Worm (Caenorhabditis elegans) whole organism, late embryonic: ENCODE results near the gene decr-1.3.

Source experiments
- ceh-19 ChIP-seq: fragments of 200-800 bp; sonication (Bioruptor generic); optimal IDR thresholded peaks from 2 replicates; lab custom pipeline; 2018; ENCODE audit warnings: mild to moderate bottlenecking, missing genetic modification characterization, missing compliant biosample characterization
- ceh-24 ChIP-seq: sonication (generic microtip); optimal IDR thresholded peaks from 2 replicates; lab custom pipeline; 2016; ENCODE audit warnings: mild to moderate bottlenecking, missing genetic modification characterization, missing compliant biosample characterization
- ceh-45 ChIP-seq: fragments of 200-800 bp; sonication (Bioruptor generic); IDR thresholded peaks from 2 replicates; pipeline ENCODE4 v1.3.6; 2022; ENCODE audit warnings: missing genetic modification reagents, missing genetic modification characterization, missing compliant biosample characterization
- dmd-4 ChIP-seq: sonication (generic microtip); optimal IDR thresholded peaks from 2 replicates; lab custom pipeline; 2016; ENCODE audit warnings: borderline replicate concordance, missing genetic modification characterization, missing compliant biosample characterization
- ets-4 ChIP-seq: sonication (generic microtip); optimal IDR thresholded peaks from 2 replicates; lab custom pipeline; 2016; ENCODE audit warnings: missing genetic modification characterization, missing compliant biosample characterization
- fkh-10 ChIP-seq: fragments of 150-350 bp; optimal IDR thresholded peaks from 2 replicates; lab custom pipeline; 2014; ENCODE audit warnings: missing biosample characterization, missing genetic modification reagents, missing genetic modification characterization
- hlh-15 ChIP-seq: sonication (generic microtip); optimal IDR thresholded peaks from 2 replicates; lab custom pipeline; 2016; ENCODE audit warnings: missing genetic modification characterization, missing compliant biosample characterization
- hlh-8 ChIP-seq: sonication (generic microtip); optimal IDR thresholded peaks from 2 replicates; lab custom pipeline; 2016; ENCODE audit warnings: missing genotype, missing genetic modification characterization, missing compliant biosample characterization
- pat-9 ChIP-seq: fragments of 200-800 bp; sonication (Bioruptor generic); optimal IDR thresholded peaks from 2 replicates; lab custom pipeline; 2018; ENCODE audit warnings: mild to moderate bottlenecking, missing genetic modification characterization, moderate library complexity, missing compliant biosample characterization
- pax-1 ChIP-seq: fragments of 150-350 bp; optimal IDR thresholded peaks from 2 replicates; lab custom pipeline; 2014; ENCODE audit warnings: missing biosample characterization, missing genetic modification characterization
- pha-4 ChIP-seq: fragments of 150-350 bp; optimal IDR thresholded peaks from 2 replicates; lab custom pipeline; 2018; ENCODE audit warnings: missing biosample characterization, missing genetic modification reagents, missing genetic modification characterization
- sox-4 ChIP-seq: sonication (generic microtip); optimal IDR thresholded peaks from 2 replicates; lab custom pipeline; 2017; ENCODE audit warnings: mild to moderate bottlenecking, missing genetic modification characterization, inconsistent platforms, missing compliant biosample characterization
- tbx-2 ChIP-seq: sonication (generic microtip); optimal IDR thresholded peaks from 2 replicates; lab custom pipeline; 2016; ENCODE audit warnings: missing genetic modification characterization, missing compliant biosample characterization
- ttx-3 ChIP-seq: sonication (generic microtip); optimal IDR thresholded peaks from 2 replicates; lab custom pipeline; 2016; ENCODE audit warnings: missing genetic modification reagents, missing genetic modification characterization, missing compliant biosample characterization

ce11 chrII:8125439-8125838, 47.9 kb downstream of the decr-1.3 start:
- TF ChIP-seq fkh-10 (no peak), dmd-4 (tag; lab: Kevin White, UChicago) (no peak), tbx-2 (no peak), hlh-8 (tag; lab: Kevin White, UChicago) (no peak), ets-4 (tag; lab: Kevin White, UChicago) (no peak), pax-1 (tag; lab: Kevin White, UChicago) (no peak), ceh-24 (tag; lab: Kevin White, UChicago) (no peak), sox-4 (tag; lab: Kevin White, UChicago) (no peak), ceh-19 (GFP tag; lab: Kevin White, UChicago) (no peak), hlh-15 (tag; lab: Kevin White, UChicago) (no peak), ttx-3 (tag; lab: Kevin White, UChicago) (no peak), pha-4 (no peak), ceh-45 (GFP tag; lab: Robert Waterston, UW) (no peak), pat-9 (tag; lab: Kevin White, UChicago) (no peak)
